Worm (Caenorhabditis elegans) whole organism, young adult: Measurements from ENCODE around the gene mmad-1.

Experiments
- F23B12.7 ChIP-seq: sonication (generic microtip); optimal IDR thresholded peaks from 2 replicates; lab custom pipeline; 2017; ENCODE audit warnings: missing genetic modification characterization, mild to moderate bottlenecking, missing compliant biosample characterization, antibody characterized with exemption, moderate library complexity; ENCODE audit not compliant: insufficient read depth
- F52B5.7 ChIP-seq: sonication (generic microtip); optimal IDR thresholded peaks from 2 replicates; lab custom pipeline; 2016; ENCODE audit warnings: mild to moderate bottlenecking, missing genetic modification characterization, missing compliant biosample characterization
- Y56A3A.18 ChIP-seq: fragments of 200-800 bp; sonication (Bioruptor generic); IDR thresholded peaks from 2 replicates; pipeline ENCODE4 v1.3.6; 2022; ENCODE audit warnings: missing genetic modification reagents, missing genetic modification characterization, missing compliant biosample characterization
- attf-6 ChIP-seq: fragments of 200-800 bp; sonication (Bioruptor generic); IDR thresholded peaks from 2 replicates; pipeline ENCODE4 v1.3.6; 2022; ENCODE audit warnings: missing genetic modification reagents, missing genetic modification characterization, missing compliant biosample characterization
- hlh-12 ChIP-seq: sonication (generic microtip); optimal IDR thresholded peaks from 2 replicates; lab custom pipeline; 2016; ENCODE audit warnings: missing genetic modification characterization, missing compliant biosample characterization
- lin-26 ChIP-seq: fragments of 200-800 bp; sonication (Bioruptor generic); IDR thresholded peaks from 2 replicates; pipeline ENCODE4 v1.3.6; 2022; ENCODE audit warnings: missing genetic modification reagents, missing genetic modification characterization, missing compliant biosample characterization
- madf-8 ChIP-seq: fragments of 200-800 bp; sonication (Bioruptor generic); conservative IDR thresholded peaks from 2 replicates; pipeline ENCODE4 v1.3.6; 2022; ENCODE audit warnings: missing genetic modification reagents, missing genetic modification characterization, missing compliant biosample characterization
- unc-130 ChIP-seq: sonication (generic microtip); optimal IDR thresholded peaks from 2 replicates; lab custom pipeline; 2016; ENCODE audit warnings: missing genetic modification reagents, missing genetic modification characterization, missing compliant biosample characterization

DNA sequence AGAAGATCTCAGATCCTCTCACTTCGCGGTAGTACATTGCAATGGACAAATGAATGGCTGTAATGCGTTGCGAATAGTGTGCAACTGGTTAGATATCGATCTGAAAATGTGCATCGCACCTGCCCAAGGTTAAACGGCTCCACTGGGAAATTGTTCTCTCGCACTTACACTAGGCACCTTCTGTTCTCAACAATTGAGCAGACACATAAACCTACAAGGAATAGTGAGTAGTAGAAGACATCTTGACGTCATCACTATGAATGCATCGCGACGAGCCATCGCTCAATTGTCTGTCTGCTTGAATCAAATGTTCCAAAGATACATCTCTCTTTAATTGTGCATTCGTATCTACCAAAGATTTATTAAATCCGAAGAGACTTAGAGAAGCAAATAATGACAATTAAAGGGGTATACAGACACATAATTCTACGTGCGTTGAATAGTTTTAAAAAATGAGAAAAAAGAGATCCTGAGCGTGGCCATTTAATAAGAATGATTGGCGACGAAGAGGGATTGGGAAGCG is 14.3 kb upstream of the mmad-1 start, which contains the start of gene T05D4.2:
- TF ChIP-seq unc-130 (GFP tag; lab: Kevin White, UChicago): no peak
- no peak for TF ChIP-seq F52B5.7 (tag; lab: Kevin White, UChicago)
- TF ChIP-seq attf-6 (GFP tag; lab: Robert Waterston, UW): no peak
- TF ChIP-seq hlh-12: no peak
- TF ChIP-seq madf-8 (GFP tag; lab: Robert Waterston, UW): no peak
- TF ChIP-seq lin-26 (GFP tag; lab: Robert Waterston, UW): no peak
- TF ChIP-seq Y56A3A.18 (GFP tag; lab: Robert Waterston, UW): no peak
- no peak for TF ChIP-seq F23B12.7 (tag; lab: Kevin White, UChicago)
